Worm (Caenorhabditis elegans) whole organism, early embryonic: ENCODE data around the gene algn-12.

Experiments
- B0310.2 ChIP-seq: sonication (generic microtip); optimal IDR thresholded peaks from 2 replicates; lab custom pipeline; 2016; ENCODE audit warnings: mild to moderate bottlenecking, missing genetic modification characterization, missing compliant biosample characterization
- flt-1 ChIP-seq: fragments of 200-800 bp; sonication (Bioruptor generic); IDR thresholded peaks from 2 replicates; pipeline ENCODE4 v1.3.6; 2022; ENCODE audit warnings: missing genetic modification characterization, missing compliant biosample characterization
- hnd-1 ChIP-seq: sonication (generic microtip); optimal IDR thresholded peaks from 2 replicates; lab custom pipeline; 2016; ENCODE audit warnings: missing genetic modification characterization, missing compliant biosample characterization
- scrt-1 ChIP-seq: fragments of 200-800 bp; sonication (Bioruptor generic); IDR thresholded peaks from 2 replicates; pipeline ENCODE4 v1.3.6; 2022; ENCODE audit warnings: missing genetic modification characterization, missing compliant biosample characterization
- tbx-11 ChIP-seq: fragments of 200-800 bp; sonication (Bioruptor generic); IDR thresholded peaks from 2 replicates; pipeline ENCODE4 v1.3.6; 2022; ENCODE audit warnings: missing genetic modification characterization, missing compliant biosample characterization

- TF ChIP-seq hnd-1 (tag; lab: Kevin White, UChicago) (no peak), tbx-11 (GFP tag; lab: Robert Waterston, UW) (no peak), flt-1 (no peak), B0310.2 (no peak), scrt-1 (GFP tag; lab: Robert Waterston, UW) (no peak)
Measured at ce11 chrV:8028825-8029489, 6.0 kb upstream of the algn-12 start, which contains the start of gene oma-2.
